Fruit fly (Drosophila melanogaster) whole organism, adult: Measurements from ENCODE around the gene Kdm3.

Experiments
- CG11617 ChIP-seq: fragments of 200-800 bp; sonication (Bioruptor generic); optimal IDR thresholded peaks from 2 replicates; lab custom pipeline; 2017; ENCODE audit warnings: mild to moderate bottlenecking, missing biosample characterization, missing genetic modification reagents, missing genetic modification characterization
- CG12768 ChIP-seq: fragments of 200-800 bp; sonication (Bioruptor generic); optimal IDR thresholded peaks from 2 replicates; lab custom pipeline; 2017; ENCODE audit warnings: missing biosample characterization, missing genetic modification characterization, mild to moderate bottlenecking, moderate library complexity, missing genetic modification reagents
- CG14711 ChIP-seq: fragments of 200-800 bp; sonication (Bioruptor generic); optimal IDR thresholded peaks from 2 replicates; lab custom pipeline; 2018; ENCODE audit warnings: missing biosample characterization, mild to moderate bottlenecking, missing genetic modification characterization, moderate library complexity
- CG1620 ChIP-seq: fragments of 200-800 bp; sonication (Bioruptor generic); optimal IDR thresholded peaks from 2 replicates; lab custom pipeline; 2016; ENCODE audit warnings: missing biosample characterization, missing genetic modification characterization
- CG33017 ChIP-seq: fragments of 200-800 bp; sonication (Bioruptor generic); optimal IDR thresholded peaks from 2 replicates; lab custom pipeline; 2018; ENCODE audit warnings: missing biosample characterization, mild to moderate bottlenecking, missing genetic modification characterization, moderate library complexity
- CG5204 ChIP-seq: fragments of 200-800 bp; sonication (Bioruptor generic); optimal IDR thresholded peaks from 2 replicates; lab custom pipeline; 2016; ENCODE audit warnings: missing biosample characterization, missing genetic modification characterization
- CG7045 ChIP-seq: fragments of 200-800 bp; sonication (Bioruptor generic); optimal IDR thresholded peaks from 2 replicates; lab custom pipeline; 2017; ENCODE audit warnings: missing biosample characterization, mild to moderate bottlenecking, missing genetic modification characterization
- CG7101 ChIP-seq: fragments of 200-800 bp; sonication (Bioruptor generic); optimal IDR thresholded peaks from 2 replicates; lab custom pipeline; 2018; ENCODE audit warnings: missing biosample characterization, mild to moderate bottlenecking, missing genetic modification characterization, moderate library complexity
- Clk ChIP-seq: fragments of 200-800 bp; sonication (Bioruptor generic); optimal IDR thresholded peaks from 2 replicates; lab custom pipeline; 2017; ENCODE audit warnings: missing biosample characterization, missing genetic modification characterization
- Crg-1 ChIP-seq: fragments of 200-800 bp; sonication (Bioruptor generic); optimal IDR thresholded peaks from 2 replicates; lab custom pipeline; 2016; ENCODE audit warnings: missing biosample characterization, missing genetic modification characterization
- Hr96 ChIP-seq: fragments of 200-800 bp; sonication (Bioruptor generic); optimal IDR thresholded peaks from 2 replicates; lab custom pipeline; 2016; ENCODE audit warnings: missing biosample characterization, missing genetic modification characterization
- Mnt ChIP-seq: fragments of 200-800 bp; sonication (Bioruptor generic); optimal IDR thresholded peaks from 2 replicates; lab custom pipeline; 2016; ENCODE audit warnings: missing biosample characterization, mild to moderate bottlenecking, missing genetic modification characterization
- bab1 ChIP-seq: fragments of 200-800 bp; sonication (Bioruptor generic); optimal IDR thresholded peaks from 3 replicates; lab custom pipeline; 2019; ENCODE audit warnings: missing biosample characterization, mild to moderate bottlenecking, missing genetic modification characterization, moderate library complexity
- cic ChIP-seq: fragments of 200-800 bp; sonication (Bioruptor generic); optimal IDR thresholded peaks from 2 replicates; lab custom pipeline; 2017; ENCODE audit warnings: missing biosample characterization, mild to moderate bottlenecking, missing genetic modification characterization, moderate library complexity
- cnc ChIP-seq, 2 experiments: fragments of >200 bp; optimal IDR thresholded peaks; 2 replicates each; lab custom pipeline; 2017
- kay ChIP-seq: fragments of 200-800 bp; sonication (Bioruptor generic); peaks from one replicate; lab custom pipeline; 2016; ENCODE audit warnings: missing biosample characterization, missing genetic modification characterization, borderline replicate concordance
- ovo ChIP-seq: fragments of 200-800 bp; sonication (Bioruptor generic); optimal IDR thresholded peaks from 2 replicates; lab custom pipeline; 2016; ENCODE audit warnings: missing biosample characterization, missing genetic modification characterization
- pad ChIP-seq: fragments of 200-800 bp; sonication (Bioruptor generic); optimal IDR thresholded peaks from 3 replicates; lab custom pipeline; 2017; ENCODE audit warnings: missing biosample characterization, missing genetic modification characterization, mild to moderate bottlenecking, moderate library complexity, missing genetic modification reagents
- tj ChIP-seq: fragments of 200-800 bp; sonication (Bioruptor generic); optimal IDR thresholded peaks from 3 replicates; lab custom pipeline; 2017; ENCODE audit warnings: missing biosample characterization, mild to moderate bottlenecking, missing genetic modification characterization, moderate library complexity
- toe ChIP-seq: fragments of 200-800 bp; sonication (Bioruptor generic); optimal IDR thresholded peaks from 2 replicates; lab custom pipeline; 2016; ENCODE audit warnings: missing biosample characterization, missing genetic modification characterization

Gene Kdm3

DNA sequence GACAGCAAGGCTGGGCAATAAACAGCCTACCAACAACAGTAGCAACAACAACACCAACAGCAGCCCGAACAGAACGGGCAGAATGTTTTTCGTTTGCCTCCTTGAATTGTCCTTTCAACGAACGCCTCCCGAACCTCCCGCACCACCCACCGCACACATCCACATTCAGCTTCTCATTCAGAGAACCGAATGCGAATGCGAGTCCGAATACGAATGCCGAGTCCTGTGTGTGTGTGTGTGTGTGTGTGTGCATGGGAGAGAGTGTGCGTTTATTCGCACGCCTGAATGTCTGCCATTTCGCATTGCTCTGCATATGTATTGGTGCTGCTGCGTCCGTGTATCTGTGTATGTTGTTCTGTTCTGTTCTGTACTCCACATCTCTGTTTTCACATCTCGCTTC, 27.3 kb upstream of the Kdm3 start:
- TF ChIP-seq CG11617 (GFP tag; lab: Kevin White, UChicago) (no peak), Crg-1 (GFP tag; lab: Kevin White, UChicago) (no peak), toe (GFP tag; lab: Kevin White, UChicago) (no peak), Mnt (GFP tag; lab: Kevin White, UChicago) (no peak), Hr96 (GFP tag; lab: Kevin White, UChicago) (no peak)

DNA sequence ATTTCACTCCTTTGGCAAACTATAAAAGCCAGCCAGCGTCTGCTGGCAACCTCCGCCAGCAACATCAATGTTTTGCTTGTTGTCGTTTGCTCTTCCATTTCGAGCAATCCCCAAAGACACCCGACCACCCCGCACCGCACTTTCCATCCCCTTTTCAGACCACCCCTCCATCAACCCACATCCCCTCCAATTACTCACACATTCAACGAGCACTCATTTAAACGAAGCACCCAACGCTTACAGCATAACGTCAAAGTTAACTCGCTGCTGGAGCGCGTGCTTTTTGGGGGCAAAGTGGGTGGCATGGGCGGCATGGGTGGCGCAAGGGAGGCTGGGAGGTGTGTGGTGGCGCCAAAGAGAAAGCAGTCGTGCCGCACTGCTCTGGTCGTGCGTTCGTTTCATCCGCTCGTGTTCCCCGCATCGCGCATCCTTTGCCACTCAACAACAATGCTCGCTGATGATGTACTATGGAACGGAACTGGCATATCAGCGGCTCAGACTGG, 24.7 kb upstream of the Kdm3 start:
- TF ChIP-seq CG14711 (tag; lab: Kevin White, UChicago) (no peak), cic (GFP tag; lab: Kevin White, UChicago) (peak; percentile 13)

- TF ChIP-seq cic (GFP tag; lab: Kevin White, UChicago) (no peak), tj (no peak), toe (GFP tag; lab: Kevin White, UChicago) (no peak), cnc (optimal IDR thresholded peaks at IDR 0.05; lab: Kevin White, UChicago) (no peak), CG33017 (tag; lab: Kevin White, UChicago) (no peak), Hr96 (GFP tag; lab: Kevin White, UChicago) (no peak), CG14711 (tag; lab: Kevin White, UChicago) (no peak), CG1620 (GFP tag; lab: Kevin White, UChicago) (no peak), ovo (GFP tag; lab: Kevin White, UChicago) (no peak), bab1 (no peak), Mnt (GFP tag; lab: Kevin White, UChicago) (no peak), CG5204 (GFP tag; lab: Kevin White, UChicago) (no peak)
Observed at dm6 chr3R:9492100-9492499, 23.7 kb upstream of the Kdm3 start.

DNA sequence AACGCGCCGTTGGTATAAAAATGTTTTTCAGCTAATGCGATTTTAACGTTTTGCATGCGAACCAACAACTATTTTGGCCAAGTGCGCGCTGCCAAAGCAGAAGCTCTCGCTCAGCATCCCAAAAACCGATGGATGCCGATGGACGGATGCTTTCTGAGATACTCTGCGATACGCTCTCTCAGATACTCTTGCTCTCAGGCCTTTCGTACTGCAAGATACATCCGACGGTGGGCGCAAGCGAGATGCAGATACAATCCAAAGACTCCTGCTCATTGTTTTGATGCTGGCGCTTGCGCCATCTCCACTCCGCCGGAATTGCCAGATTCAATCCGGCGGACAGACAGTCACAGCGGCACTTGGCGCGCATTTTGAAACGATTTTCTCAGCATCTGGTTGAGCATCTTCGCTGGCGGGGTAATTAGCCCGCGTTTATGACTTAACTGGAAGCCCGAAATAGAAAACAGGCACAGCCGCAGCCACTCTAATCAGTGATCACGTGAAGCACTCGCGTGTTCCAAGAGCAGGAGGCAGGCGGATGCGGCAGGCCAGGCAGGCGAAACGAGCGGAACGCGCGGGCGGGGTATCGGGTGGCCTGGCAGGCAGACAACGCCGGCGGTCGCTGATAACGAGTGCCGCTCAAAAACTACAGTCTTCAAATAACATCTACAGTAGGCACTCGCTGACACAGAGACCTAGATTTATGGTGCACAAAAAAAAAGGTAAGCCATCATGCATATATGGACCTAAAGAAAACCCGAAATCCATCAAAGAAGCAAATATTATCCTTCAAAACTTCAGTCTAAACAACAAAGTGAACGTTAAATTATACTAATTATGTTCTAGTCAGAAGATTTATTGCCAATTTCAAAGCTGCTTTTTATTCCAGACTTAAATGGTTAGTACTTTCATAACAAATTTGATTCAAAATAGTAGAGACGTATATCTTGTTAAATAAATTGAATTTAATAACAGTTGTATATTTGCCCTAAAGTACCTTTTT, 21.9 kb upstream of the Kdm3 start, which contains the start of gene CG16779:
Gene CG16779 (minus strand): TSS at position 51 of the 1,000 bp plus-strand sequence.
- TF ChIP-seq toe (GFP tag; lab: Kevin White, UChicago) (peak; percentile 34), cic (GFP tag; lab: Kevin White, UChicago) (no peak), CG7101 (tag; lab: Kevin White, UChicago) (peak; percentile 25), Clk (GFP tag; lab: Kevin White, UChicago) (peak; percentile 1), CG11617 (GFP tag; lab: Kevin White, UChicago) (no peak), CG12768 (peak; percentile 43), ovo (GFP tag; lab: Kevin White, UChicago) (no peak), bab1 (no peak)

DNA sequence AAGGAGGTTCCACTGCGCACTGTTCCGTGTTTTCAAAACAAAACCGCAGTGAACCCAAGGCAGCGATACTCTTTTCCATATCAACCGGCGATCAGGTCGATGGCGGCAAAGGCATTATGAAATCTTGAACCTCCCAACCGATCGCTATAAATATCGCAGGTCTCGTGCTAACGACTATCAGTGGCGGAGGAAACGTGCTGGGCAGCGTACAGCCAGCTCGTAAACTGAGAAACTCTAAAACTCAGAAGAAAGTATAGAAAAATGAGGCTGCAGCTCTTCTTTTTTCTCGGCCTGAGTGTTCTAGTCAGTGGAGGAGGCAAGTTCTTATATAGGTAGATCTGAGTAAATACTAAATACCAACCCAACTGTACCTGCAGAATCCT, 21.2 kb upstream of the Kdm3 start, which contains the start of gene phu:
Gene phu (plus strand): TSS at position 175 of the 383 bp plus-strand sequence.
- TF ChIP-seq ovo (GFP tag; lab: Kevin White, UChicago): no peak
- no peak for TF ChIP-seq CG12768
- TF ChIP-seq CG14711 (tag; lab: Kevin White, UChicago): no peak
- TF ChIP-seq CG11617 (GFP tag; lab: Kevin White, UChicago): no peak
- no peak for TF ChIP-seq Clk (GFP tag; lab: Kevin White, UChicago)
- no peak for TF ChIP-seq Hr96 (GFP tag; lab: Kevin White, UChicago)
- no peak for TF ChIP-seq CG7045 (GFP tag; lab: Kevin White, UChicago)
- no peak for TF ChIP-seq kay
- TF ChIP-seq Crg-1 (GFP tag; lab: Kevin White, UChicago): no peak
- TF ChIP-seq tj: no peak
- TF ChIP-seq Mnt (GFP tag; lab: Kevin White, UChicago): no peak
- no peak for TF ChIP-seq CG5204 (GFP tag; lab: Kevin White, UChicago)
- no peak for TF ChIP-seq toe (GFP tag; lab: Kevin White, UChicago)
- no peak for TF ChIP-seq CG7101 (tag; lab: Kevin White, UChicago)
- no peak for TF ChIP-seq bab1
- TF ChIP-seq CG1620 (GFP tag; lab: Kevin White, UChicago): no peak
- no peak for TF ChIP-seq cnc (optimal IDR thresholded peaks at IDR 0.05; lab: Kevin White, UChicago)
- TF ChIP-seq cic (GFP tag; lab: Kevin White, UChicago): no peak
- TF ChIP-seq pad (GFP tag; lab: Kevin White, UChicago): no peak

dm6 chr3R:9496748-9497147, 19.1 kb upstream of the Kdm3 start:
- TF ChIP-seq tj (no peak), Mnt (GFP tag; lab: Kevin White, UChicago) (peak; percentile 83), CG1620 (GFP tag; lab: Kevin White, UChicago) (peak; percentile 88), CG14711 (tag; lab: Kevin White, UChicago) (peak; percentile 53), CG7045 (GFP tag; lab: Kevin White, UChicago) (peak; percentile 55), Crg-1 (GFP tag; lab: Kevin White, UChicago) (peak; percentile 90), CG11617 (GFP tag; lab: Kevin White, UChicago) (peak; percentile 35), cnc (optimal IDR thresholded peaks at IDR 0.05; lab: Kevin White, UChicago) (no peak), toe (GFP tag; lab: Kevin White, UChicago) (peak; percentile 82), Clk (GFP tag; lab: Kevin White, UChicago) (no peak), ovo (GFP tag; lab: Kevin White, UChicago) (peak; percentile 71), pad (GFP tag; lab: Kevin White, UChicago) (peak; percentile 72), Hr96 (GFP tag; lab: Kevin White, UChicago) (peak; percentile 78), cic (GFP tag; lab: Kevin White, UChicago) (peak; percentile 80), CG12768 (no peak), kay (no peak), CG5204 (GFP tag; lab: Kevin White, UChicago) (no peak), CG7101 (tag; lab: Kevin White, UChicago) (peak; percentile 90), CG33017 (tag; lab: Kevin White, UChicago) (peak; percentile 65), bab1 (peak; percentile 85)
